Fruit fly (Drosophila melanogaster) whole organism, embryonic: Measurements from ENCODE around the gene CG5938.

ENCODE experiments used
- CG10209 ChIP-seq: fragments of 200-800 bp; sonication (Bioruptor generic); optimal IDR thresholded peaks from 3 replicates; lab custom pipeline; 2017; ENCODE audit warnings: missing biosample characterization, mild to moderate bottlenecking, missing genetic modification characterization, missing genetic modification reagents
- CG10543 ChIP-seq: fragments of 200-800 bp; sonication (Bioruptor generic); optimal IDR thresholded peaks from 3 replicates; lab custom pipeline; 2017; ENCODE audit warnings: missing biosample characterization, mild to moderate bottlenecking, missing genetic modification characterization, moderate library complexity
- CG10959 ChIP-seq: fragments of 200-800 bp; sonication (Bioruptor generic); IDR thresholded peaks from 2 replicates; pipeline ENCODE4 v1.3.6; 2022; ENCODE audit warnings: missing biosample characterization, missing genetic modification characterization
- CG1647 ChIP-seq: fragments of 200-800 bp; sonication (Bioruptor generic); optimal IDR thresholded peaks from 3 replicates; lab custom pipeline; 2016; ENCODE audit warnings: missing biosample characterization, missing genetic modification characterization
- CG16779 ChIP-seq: fragments of 200-800 bp; sonication (Bioruptor generic); IDR thresholded peaks from 2 replicates; pipeline ENCODE4 v1.3.6; 2022; ENCODE audit warnings: missing biosample characterization, missing genetic modification characterization
- CG16813 ChIP-seq: fragments of 200-800 bp; sonication (Bioruptor generic); IDR thresholded peaks from 3 replicates; pipeline ENCODE4 v1.3.6; 2022; ENCODE audit warnings: missing biosample characterization, missing genetic modification characterization; ENCODE audit not compliant: partially characterized antibody
- CG17568 ChIP-seq: fragments of 200-800 bp; sonication (Bioruptor generic); optimal IDR thresholded peaks from 2 replicates; lab custom pipeline; 2018; ENCODE audit warnings: missing biosample characterization, mild to moderate bottlenecking, missing genetic modification characterization, moderate library complexity
- CG17912 ChIP-seq: fragments of 200-800 bp; sonication (Bioruptor generic); optimal IDR thresholded peaks from 2 replicates; lab custom pipeline; 2018; ENCODE audit warnings: missing biosample characterization, mild to moderate bottlenecking, missing genetic modification characterization
- CG31388 ChIP-seq: fragments of 200-800 bp; sonication (Bioruptor generic); optimal IDR thresholded peaks from 2 replicates; lab custom pipeline; 2016; ENCODE audit warnings: missing biosample characterization, missing genetic modification characterization
- CG3163 ChIP-seq: fragments of 200-800 bp; sonication (Bioruptor generic); optimal IDR thresholded peaks from 3 replicates; lab custom pipeline; 2016; ENCODE audit warnings: missing biosample characterization, missing genetic modification characterization
- CG32532 ChIP-seq: fragments of 200-800 bp; sonication (Bioruptor generic); IDR thresholded peaks from 2 replicates; pipeline ENCODE4 v1.3.6; 2022; ENCODE audit warnings: missing biosample characterization, missing genetic modification characterization
- CG34376 ChIP-seq: fragments of 200-800 bp; sonication (Bioruptor generic); optimal IDR thresholded peaks from 2 replicates; lab custom pipeline; 2018; ENCODE audit warnings: missing biosample characterization, mild to moderate bottlenecking, missing genetic modification characterization
- CG6272 ChIP-seq: fragments of 200-800 bp; sonication (Bioruptor generic); IDR thresholded peaks from 2 replicates; pipeline ENCODE4 v1.3.6; 2022; ENCODE audit warnings: missing biosample characterization, missing genetic modification characterization
- CG6813 ChIP-seq: fragments of 200-800 bp; sonication (Bioruptor generic); optimal IDR thresholded peaks from 2 replicates; lab custom pipeline; 2017; ENCODE audit warnings: missing biosample characterization, missing genetic modification characterization, mild to moderate bottlenecking, moderate library complexity, missing genetic modification reagents
- CG6854 ChIP-seq: fragments of 200-800 bp; sonication (Bioruptor generic); optimal IDR thresholded peaks from 3 replicates; lab custom pipeline; 2017; ENCODE audit warnings: missing biosample characterization, mild to moderate bottlenecking, missing genetic modification characterization
- CG8359 ChIP-seq: fragments of 200-800 bp; sonication (Bioruptor generic); optimal IDR thresholded peaks from 2 replicates; lab custom pipeline; 2017; ENCODE audit warnings: missing biosample characterization, mild to moderate bottlenecking, missing genetic modification characterization, borderline replicate concordance
- CG9932 ChIP-seq: fragments of 200-800 bp; sonication (Bioruptor generic); IDR thresholded peaks from 2 replicates; pipeline ENCODE4 v1.3.6; 2022; ENCODE audit warnings: missing biosample characterization, missing genetic modification characterization
- Dip2 ChIP-seq: fragments of 200-800 bp; sonication (Bioruptor generic); IDR thresholded peaks from 2 replicates; pipeline ENCODE4 v1.3.6; 2022; ENCODE audit warnings: missing biosample characterization, missing genetic modification characterization
- Dll ChIP-seq: fragments of 200-800 bp; sonication (Bioruptor generic); IDR thresholded peaks from 4 replicates; pipeline ENCODE4 v1.3.6; 2022; ENCODE audit warnings: missing biosample characterization, missing genetic modification characterization; ENCODE audit not compliant: partially characterized antibody
- Ets65A ChIP-seq: fragments of 200-800 bp; sonication (Bioruptor generic); peaks from one replicate; lab custom pipeline; 2016; ENCODE audit warnings: missing biosample characterization, missing genetic modification characterization
- Fer2 ChIP-seq: fragments of 200-800 bp; sonication (Bioruptor generic); optimal IDR thresholded peaks from 2 replicates; lab custom pipeline; 2018; ENCODE audit warnings: missing biosample characterization, mild to moderate bottlenecking, missing genetic modification characterization, moderate library complexity
- Neu2 ChIP-seq: fragments of 200-800 bp; sonication (Bioruptor generic); optimal IDR thresholded peaks from 3 replicates; lab custom pipeline; 2016; ENCODE audit warnings: missing biosample characterization, missing genetic modification characterization, borderline replicate concordance
- Oli ChIP-seq: fragments of 200-800 bp; sonication (Bioruptor generic); optimal IDR thresholded peaks from 2 replicates; lab custom pipeline; 2018; ENCODE audit warnings: missing biosample characterization, mild to moderate bottlenecking, missing genetic modification characterization, moderate library complexity
- TFAM ChIP-seq: fragments of 200-800 bp; sonication (Bioruptor generic); optimal IDR thresholded peaks from 2 replicates; lab custom pipeline; 2017; ENCODE audit warnings: missing biosample characterization, missing genetic modification characterization, inconsistent platforms
- Trl ChIP-seq, 3 experiments: fragments of >200 bp in 2 of 3; fragments of 200-800 bp in 1 of 3; sonication (Bioruptor generic) in 1 of 3; optimal IDR thresholded peaks; 2 replicates in 1 of 3; 3 replicates in 2 of 3; lab custom pipeline; 2016 to 2017; ENCODE audit warnings: missing biosample characterization in 1 of 3, missing genetic modification characterization in 1 of 3
- Vsx1 ChIP-seq: fragments of 200-800 bp; sonication (Bioruptor generic); optimal IDR thresholded peaks from 2 replicates; lab custom pipeline; 2017; ENCODE audit warnings: missing biosample characterization, mild to moderate bottlenecking, missing genetic modification characterization, missing genetic modification reagents
- amos ChIP-seq: fragments of 200-800 bp; sonication (Bioruptor generic); IDR thresholded peaks from 2 replicates; pipeline ENCODE4 v1.3.6; 2022; ENCODE audit warnings: missing biosample characterization, missing genetic modification characterization; ENCODE audit not compliant: partially characterized antibody
- ash1 ChIP-seq: fragments of 200-800 bp; sonication (Bioruptor generic); optimal IDR thresholded peaks from 2 replicates; lab custom pipeline; 2018; ENCODE audit warnings: missing biosample characterization, mild to moderate bottlenecking, missing genetic modification characterization
- bcd ChIP-seq: fragments of 200-800 bp; sonication (Bioruptor generic); optimal IDR thresholded peaks from 2 replicates; lab custom pipeline; 2017; ENCODE audit warnings: missing biosample characterization, mild to moderate bottlenecking, missing genetic modification characterization
- btn ChIP-seq: fragments of 200-800 bp; sonication (Bioruptor generic); optimal IDR thresholded peaks from 2 replicates; lab custom pipeline; 2016; ENCODE audit warnings: missing biosample characterization, missing genetic modification characterization
- chif ChIP-seq, 2 experiments: fragments of 200-800 bp; sonication (Bioruptor generic); optimal IDR thresholded peaks; 3 replicates each; lab custom pipeline; 2016; ENCODE audit warnings: missing biosample characterization in 2 of 2, missing genetic modification characterization in 2 of 2
- chm ChIP-seq: fragments of 200-800 bp; sonication (Bioruptor generic); IDR thresholded peaks from 2 replicates; pipeline ENCODE4 v1.3.6; 2022; ENCODE audit warnings: missing biosample characterization, missing genetic modification characterization
- crp ChIP-seq, 2 experiments: fragments of 200-800 bp; sonication (Bioruptor generic); optimal IDR thresholded peaks; 2 replicates in 1 of 2; 3 replicates in 1 of 2; lab custom pipeline; 2017; ENCODE audit warnings: missing biosample characterization in 2 of 2, missing genetic modification characterization in 2 of 2, mild to moderate bottlenecking in 1 of 2, moderate library complexity in 1 of 2
- cwo ChIP-seq: fragments of 200-800 bp; sonication (Bioruptor generic); optimal IDR thresholded peaks from 3 replicates; lab custom pipeline; 2017; ENCODE audit warnings: missing biosample characterization, missing genetic modification characterization, mild to moderate bottlenecking, moderate library complexity, missing genetic modification reagents
- dysf ChIP-seq: fragments of 200-800 bp; sonication (Bioruptor generic); IDR thresholded peaks from 3 replicates; pipeline ENCODE4 v1.3.6; 2022; ENCODE audit warnings: missing biosample characterization, missing genetic modification characterization
- emc ChIP-seq: fragments of 200-800 bp; sonication (Bioruptor generic); optimal IDR thresholded peaks from 2 replicates; lab custom pipeline; 2016; ENCODE audit warnings: missing biosample characterization, missing genetic modification characterization
- fru ChIP-seq: fragments of >200 bp; optimal IDR thresholded peaks from 2 replicates; lab custom pipeline; 2017
- fu2 ChIP-seq: fragments of 200-800 bp; sonication (Bioruptor generic); optimal IDR thresholded peaks from 2 replicates; lab custom pipeline; 2016; ENCODE audit warnings: missing biosample characterization, missing genetic modification characterization
- gcm2 ChIP-seq: fragments of 200-800 bp; sonication (Bioruptor generic); optimal IDR thresholded peaks from 2 replicates; lab custom pipeline; 2016; ENCODE audit warnings: missing biosample characterization, missing genetic modification characterization
- gsb ChIP-seq: fragments of 200-800 bp; sonication (Bioruptor generic); IDR thresholded peaks from 2 replicates; pipeline ENCODE4 v1.3.6; 2022; ENCODE audit warnings: missing biosample characterization, missing genetic modification characterization
- her ChIP-seq: fragments of 200-800 bp; sonication (Bioruptor generic); optimal IDR thresholded peaks from 2 replicates; lab custom pipeline; 2016; ENCODE audit warnings: missing biosample characterization, missing genetic modification characterization
- jumu ChIP-seq: fragments of 200-800 bp; sonication (Bioruptor generic); optimal IDR thresholded peaks from 3 replicates; lab custom pipeline; 2016; ENCODE audit warnings: missing biosample characterization, missing genetic modification characterization
- nau ChIP-seq: fragments of 200-800 bp; sonication (Bioruptor generic); optimal IDR thresholded peaks from 3 replicates; lab custom pipeline; 2017; ENCODE audit warnings: missing biosample characterization, mild to moderate bottlenecking, missing genetic modification characterization, missing genetic modification reagents
- nmo ChIP-seq: fragments of 200-800 bp; sonication (Bioruptor generic); optimal IDR thresholded peaks from 2 replicates; lab custom pipeline; 2018; ENCODE audit warnings: missing biosample characterization, mild to moderate bottlenecking, missing genetic modification characterization, moderate library complexity
- nom ChIP-seq: fragments of 200-800 bp; sonication (Bioruptor generic); optimal IDR thresholded peaks from 2 replicates; lab custom pipeline; 2017; ENCODE audit warnings: missing biosample characterization, missing genetic modification characterization, mild to moderate bottlenecking, moderate library complexity, missing genetic modification reagents
- row ChIP-seq: fragments of 200-800 bp; sonication (Bioruptor generic); IDR thresholded peaks from 3 replicates; pipeline ENCODE4 v1.3.6; 2022; ENCODE audit warnings: missing biosample characterization, missing genetic modification characterization
- schlank ChIP-seq: fragments of 200-800 bp; sonication (Bioruptor generic); optimal IDR thresholded peaks from 2 replicates; lab custom pipeline; 2018; ENCODE audit warnings: missing biosample characterization, mild to moderate bottlenecking, missing genetic modification characterization
- tgo ChIP-seq: fragments of 200-800 bp; sonication (Bioruptor generic); IDR thresholded peaks from 3 replicates; pipeline ENCODE4 v1.3.6; 2022; ENCODE audit warnings: missing biosample characterization, missing genetic modification characterization
- tio ChIP-seq: fragments of 200-800 bp; sonication (Bioruptor generic); optimal IDR thresholded peaks from 2 replicates; lab custom pipeline; 2017; ENCODE audit warnings: missing biosample characterization, missing genetic modification characterization, inconsistent platforms
- twi ChIP-seq: fragments of 200-800 bp; optimal IDR thresholded peaks from 2 replicates; lab custom pipeline; 2019; ENCODE audit warnings: missing biosample characterization, mild to moderate bottlenecking, missing genetic modification characterization, moderate library complexity

Gene CG5938

DNA sequence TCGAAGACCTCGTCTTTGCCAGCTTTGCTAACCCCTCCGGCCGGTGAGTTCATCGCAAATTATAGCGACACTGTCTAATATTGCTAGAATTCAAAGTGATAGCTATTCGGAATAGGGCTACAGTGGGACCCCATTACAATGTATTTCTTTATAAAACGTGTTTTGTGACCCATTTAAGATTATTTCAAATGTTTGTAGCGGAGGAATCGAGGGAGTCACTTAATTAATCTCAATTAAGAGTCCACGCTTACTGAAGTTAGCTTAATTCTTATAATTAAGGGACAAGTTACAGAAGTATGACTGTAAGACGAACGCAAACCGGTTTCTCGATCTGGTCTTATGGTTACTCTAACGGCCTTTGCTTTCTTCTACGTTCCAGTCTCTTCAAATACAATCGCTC lies 15.0 kb downstream of the CG5938 start (continued):
- TF ChIP-seq ash1 (GFP tag; lab: Kevin White, UChicago) (no peak), CG34376 (GFP tag; lab: Kevin White, UChicago) (no peak), her (GFP tag; lab: Kevin White, UChicago) (no peak), Trl (optimal IDR thresholded peaks at IDR 0.05; lab: Kevin White, UChicago) (no peak), Trl (GFP tag; optimal IDR thresholded peaks at IDR 0.05; lab: Kevin White, UChicago) (no peak), CG32532 (GFP tag; lab: Robert Waterston, UW) (peak; percentile 80), Ets65A (GFP tag; lab: Kevin White, UChicago) (peak; percentile 61), nau (GFP tag; lab: Kevin White, UChicago) (no peak), TFAM (no peak), CG6854 (GFP tag; lab: Kevin White, UChicago) (no peak), row (GFP tag; lab: Robert Waterston, UW) (peak; percentile 77), cwo (GFP tag; lab: Kevin White, UChicago) (peak; percentile 56), Neu2 (no peak), CG6813 (GFP tag; lab: Kevin White, UChicago) (peak; percentile 24), emc (no peak), nom (no peak), bcd (GFP tag; lab: Kevin White, UChicago) (peak; percentile 49), gsb (GFP tag; lab: Robert Waterston, UW) (no peak), fru (lab: Kevin White, UChicago) (no peak), btn (GFP tag; lab: Kevin White, UChicago) (no peak), CG10543 (peak; percentile 37), CG17568 (no peak), dysf (GFP tag; lab: Robert Waterston, UW) (peak; percentile 58), twi (no peak), CG9932 (GFP tag; lab: Robert Waterston, UW) (peak; percentile 76), Oli (tag; lab: Kevin White, UChicago) (peak; percentile 51), jumu (GFP tag; lab: Kevin White, UChicago) (no peak), Vsx1 (GFP tag; lab: Kevin White, UChicago) (no peak), CG10959 (GFP tag; lab: Robert Waterston, UW) (no peak), Dll (GFP tag; lab: Robert Waterston, UW) (no peak), nmo (GFP tag; lab: Kevin White, UChicago) (peak; percentile 37), amos (no peak), CG16813 (GFP tag; lab: Robert Waterston, UW) (no peak), Fer2 (tag; lab: Kevin White, UChicago) (peak; percentile 19), CG8359 (no peak), CG31388 (GFP tag; lab: Kevin White, UChicago) (no peak), CG3163 (GFP tag; lab: Kevin White, UChicago) (no peak), CG17912 (GFP tag; lab: Kevin White, UChicago) (no peak), chif (GFP tag; optimal IDR thresholded peaks at IDR 0.05; lab: Kevin White, UChicago) (no peak), tgo (GFP tag; lab: Robert Waterston, UW) (no peak; the same call in 2 of the 3 replicates), CG16779 (GFP tag; lab: Robert Waterston, UW) (no peak), tio (no peak), CG1647 (GFP tag; lab: Kevin White, UChicago) (no peak), CG10209 (peak; percentile 14), fu2 (GFP tag; lab: Kevin White, UChicago) (no peak), crp (GFP tag; optimal IDR thresholded peaks at IDR 0.05; lab: Kevin White, UChicago) (no peak), schlank (tag; lab: Kevin White, UChicago) (peak; percentile 13), chm (GFP tag; lab: Robert Waterston, UW) (0 out of 2 replicates have a peak, but pooled peaks have one; percentile 21), CG6272 (GFP tag; lab: Robert Waterston, UW) (no peak), Dip2 (GFP tag; lab: Robert Waterston, UW) (no peak), gcm2 (GFP tag; lab: Kevin White, UChicago) (no peak)
